Worm (Caenorhabditis elegans) whole organism, L1 larva: Measurements from ENCODE around the gene F37C12.18.
A peak's percentile ranks its signal among the peaks of the same experiment; 100 is the strongest.

Experiments used
- C04F5.9 ChIP-seq: sonication (generic microtip); optimal IDR thresholded peaks from 2 replicates; lab custom pipeline; 2016; ENCODE audit warnings: missing genetic modification characterization, missing compliant biosample characterization
- C16A3.4 ChIP-seq: fragments of 150-350 bp; optimal IDR thresholded peaks from 2 replicates; lab custom pipeline; 2014; ENCODE audit warnings: missing biosample characterization, missing genetic modification characterization
- F16B12.6 ChIP-seq: fragments of 150-350 bp; optimal IDR thresholded peaks from 2 replicates; lab custom pipeline; 2014; ENCODE audit warnings: missing biosample characterization, missing genetic modification characterization
- Y116A8C.19 ChIP-seq: sonication (generic microtip); optimal IDR thresholded peaks from 2 replicates; lab custom pipeline; 2016; ENCODE audit warnings: missing compliant biosample characterization, missing genetic modification characterization, borderline replicate concordance
- aha-1 ChIP-seq: fragments of 150-350 bp; optimal IDR thresholded peaks from 2 replicates; lab custom pipeline; 2014; ENCODE audit warnings: missing biosample characterization, missing genetic modification characterization
- ceh-8 ChIP-seq: fragments of 200-800 bp; sonication (Bioruptor generic); optimal IDR thresholded peaks from 2 replicates; lab custom pipeline; 2018; ENCODE audit warnings: mild to moderate bottlenecking, missing genetic modification characterization, moderate library complexity, missing compliant biosample characterization
- ceh-88 ChIP-seq: fragments of 200-800 bp; sonication (Bioruptor generic); IDR thresholded peaks from 2 replicates; pipeline ENCODE4 v1.3.6; 2022; ENCODE audit warnings: missing genetic modification characterization, missing compliant biosample characterization
- ceh-90 ChIP-seq: sonication (generic microtip); optimal IDR thresholded peaks from 2 replicates; lab custom pipeline; 2016; ENCODE audit warnings: missing genetic modification characterization, missing compliant biosample characterization
- dpl-1 ChIP-seq, 3 experiments: fragments of 150-350 bp in 2 of 3; sonication (generic microtip) in 1 of 3; optimal IDR thresholded peaks; 2 replicates each; lab custom pipeline; 2014 to 2017; ENCODE audit warnings: missing biosample characterization in 3 of 3, missing genetic modification characterization in 3 of 3, missing genetic modification reagents in 3 of 3
- dsc-1 ChIP-seq: sonication (generic microtip); optimal IDR thresholded peaks from 2 replicates; lab custom pipeline; 2016; ENCODE audit warnings: mild to moderate bottlenecking, missing genetic modification characterization, missing compliant biosample characterization
- efl-1 ChIP-seq, 4 experiments: fragments of 150-350 bp; optimal IDR thresholded peaks in 3 of 4; peaks in 1 of 4; 1 replicate in 1 of 4; 2 replicates in 3 of 4; lab custom pipeline; 2014; ENCODE audit warnings: missing biosample characterization in 2 of 4, missing genetic modification characterization in 2 of 4, missing genetic modification reagents in 2 of 4
- egl-27 ChIP-seq, 2 experiments: fragments of 150-350 bp in 1 of 2; sonication (generic microtip); optimal IDR thresholded peaks; 3 replicates each; lab custom pipeline; 2017 to 2018; ENCODE audit warnings: missing biosample characterization in 2 of 2, missing genetic modification characterization in 2 of 2, missing genetic modification reagents in 2 of 2
- elt-3 ChIP-seq, 6 experiments: fragments of 150-350 bp in 1 of 6; sonication (generic microtip); optimal IDR thresholded peaks; 2 replicates each; lab custom pipeline; 2017 to 2018; ENCODE audit warnings: missing biosample characterization in 6 of 6, missing genetic modification characterization in 6 of 6, inconsistent platforms in 1 of 6
- ets-5 ChIP-seq: fragments of 200-800 bp; sonication (Bioruptor generic); IDR thresholded peaks from 2 replicates; pipeline ENCODE4 v1.3.6; 2022; ENCODE audit warnings: missing genetic modification characterization, missing compliant biosample characterization
- fkh-10 ChIP-seq: sonication (generic microtip); optimal IDR thresholded peaks from 2 replicates; lab custom pipeline; 2017; ENCODE audit warnings: missing biosample characterization, missing genetic modification reagents, missing genetic modification characterization
- fkh-4 ChIP-seq: sonication (generic microtip); optimal IDR thresholded peaks from 2 replicates; lab custom pipeline; 2016; ENCODE audit warnings: missing compliant biosample characterization, missing genetic modification characterization, borderline replicate concordance
- fkh-8 ChIP-seq: sonication (generic microtip); optimal IDR thresholded peaks from 2 replicates; lab custom pipeline; 2016; ENCODE audit warnings: mild to moderate bottlenecking, missing genetic modification characterization, missing compliant biosample characterization
- fos-1 ChIP-seq: fragments of 150-350 bp; optimal IDR thresholded peaks from 2 replicates; lab custom pipeline; 2014; ENCODE audit warnings: missing biosample characterization, missing genetic modification characterization
- isw-1 ChIP-seq: fragments of 200-800 bp; sonication (Bioruptor generic); IDR thresholded peaks from 2 replicates; pipeline ENCODE4 v1.3.6; 2022; ENCODE audit warnings: missing genetic modification characterization, missing compliant biosample characterization
- lin-13 ChIP-seq: fragments of 150-350 bp; optimal IDR thresholded peaks from 2 replicates; lab custom pipeline; 2014; ENCODE audit warnings: missing biosample characterization, missing genetic modification reagents, missing genetic modification characterization
- lin-14 ChIP-seq: fragments of 200-800 bp; sonication (Bioruptor generic); optimal IDR thresholded peaks from 2 replicates; lab custom pipeline; 2018; ENCODE audit warnings: mild to moderate bottlenecking, missing genetic modification characterization, moderate library complexity, missing compliant biosample characterization
- lin-35 ChIP-seq, 2 experiments: fragments of 150-350 bp; optimal IDR thresholded peaks; 2 replicates each; lab custom pipeline; 2014; ENCODE audit warnings: missing biosample characterization in 2 of 2, missing genetic modification characterization in 2 of 2, missing genetic modification reagents in 2 of 2
- lin-39 ChIP-seq: fragments of 150-350 bp; optimal IDR thresholded peaks from 2 replicates; lab custom pipeline; 2014; ENCODE audit warnings: missing biosample characterization, missing genetic modification reagents, missing genetic modification characterization
- lir-3 ChIP-seq: sonication (generic microtip); optimal IDR thresholded peaks from 2 replicates; lab custom pipeline; 2016; ENCODE audit warnings: mild to moderate bottlenecking, missing genetic modification characterization, moderate library complexity, missing compliant biosample characterization; ENCODE audit not compliant: poor library complexity
- lsy-2 ChIP-seq, 2 experiments: fragments of 150-350 bp; optimal IDR thresholded peaks; 2 replicates each; lab custom pipeline; 2014; ENCODE audit warnings: missing biosample characterization in 2 of 2, missing genetic modification characterization in 2 of 2
- mep-1 ChIP-seq: fragments of 150-350 bp; optimal IDR thresholded peaks from 2 replicates; lab custom pipeline; 2014; ENCODE audit warnings: missing biosample characterization, missing genetic modification characterization
- nhr-12 ChIP-seq: sonication (generic microtip); optimal IDR thresholded peaks from 2 replicates; lab custom pipeline; 2017; ENCODE audit warnings: missing biosample characterization, missing genetic modification characterization
- nhr-237 ChIP-seq: fragments of 150-350 bp; optimal IDR thresholded peaks from 2 replicates; lab custom pipeline; 2014; ENCODE audit warnings: missing biosample characterization, missing genetic modification characterization
- nhr-71 ChIP-seq: sonication (generic microtip); optimal IDR thresholded peaks from 2 replicates; lab custom pipeline; 2016; ENCODE audit warnings: mild to moderate bottlenecking, missing genetic modification characterization, moderate library complexity, missing compliant biosample characterization
- nhr-84 ChIP-seq: sonication (generic microtip); optimal IDR thresholded peaks from 2 replicates; lab custom pipeline; 2017; ENCODE audit warnings: missing biosample characterization, missing genetic modification characterization
- nhr-85 ChIP-seq: sonication (generic microtip); peaks from one replicate; lab custom pipeline; 2016; ENCODE audit warnings: missing genetic modification characterization, inconsistent platforms, missing compliant biosample characterization
- pag-3 ChIP-seq: sonication (generic microtip); optimal IDR thresholded peaks from 2 replicates; lab custom pipeline; 2017; ENCODE audit warnings: missing genetic modification characterization, mild to moderate bottlenecking, missing compliant biosample characterization, antibody characterized with exemption, borderline replicate concordance; ENCODE audit not compliant: insufficient read depth
- pax-3 ChIP-seq: fragments of 200-800 bp; sonication (Bioruptor generic); optimal IDR thresholded peaks from 2 replicates; lab custom pipeline; 2018; ENCODE audit warnings: mild to moderate bottlenecking, missing genetic modification characterization, moderate library complexity, missing compliant biosample characterization
- rnt-1 ChIP-seq: sonication (generic microtip); optimal IDR thresholded peaks from 2 replicates; lab custom pipeline; 2016; ENCODE audit warnings: mild to moderate bottlenecking, missing genetic modification characterization, moderate library complexity, missing compliant biosample characterization
- skn-1 ChIP-seq: fragments of 150-350 bp; optimal IDR thresholded peaks from 2 replicates; lab custom pipeline; 2014; ENCODE audit warnings: missing biosample characterization, missing genetic modification characterization
- snpc-4 ChIP-seq: fragments of 150-350 bp; optimal IDR thresholded peaks from 2 replicates; lab custom pipeline; 2014; ENCODE audit warnings: missing biosample characterization, missing genetic modification characterization
- sox-4 ChIP-seq: sonication (generic microtip); optimal IDR thresholded peaks from 2 replicates; lab custom pipeline; 2016; ENCODE audit warnings: missing genetic modification characterization, missing compliant biosample characterization
- tbx-2 ChIP-seq: sonication (generic microtip); optimal IDR thresholded peaks from 2 replicates; lab custom pipeline; 2016; ENCODE audit warnings: missing genetic modification characterization, missing compliant biosample characterization
- unc-30 ChIP-seq: sonication (generic microtip); optimal IDR thresholded peaks from 2 replicates; lab custom pipeline; 2017; ENCODE audit warnings: missing biosample characterization, missing genetic modification characterization
- unc-62 ChIP-seq: fragments of 150-350 bp; optimal IDR thresholded peaks from 2 replicates; lab custom pipeline; 2014; ENCODE audit warnings: missing biosample characterization, missing genetic modification reagents, missing genetic modification characterization
- unc-86 ChIP-seq: sonication (generic microtip); optimal IDR thresholded peaks from 2 replicates; lab custom pipeline; 2016; ENCODE audit warnings: missing genetic modification characterization, missing compliant biosample characterization
- unc-98 ChIP-seq: fragments of 200-800 bp; sonication (Bioruptor generic); IDR thresholded peaks from 2 replicates; pipeline ENCODE4 v1.3.6; 2022; ENCODE audit warnings: missing genetic modification characterization, missing compliant biosample characterization
- vab-15 ChIP-seq: sonication (generic microtip); optimal IDR thresholded peaks from 2 replicates; lab custom pipeline; 2017; ENCODE audit warnings: missing genotype, mild to moderate bottlenecking, missing genetic modification characterization, missing compliant biosample characterization
- zip-4 ChIP-seq: fragments of 200-800 bp; sonication (Bioruptor generic); optimal IDR thresholded peaks from 2 replicates; lab custom pipeline; 2018; ENCODE audit warnings: mild to moderate bottlenecking, missing genetic modification characterization, moderate library complexity, missing compliant biosample characterization
- ztf-4 ChIP-seq: fragments of 150-350 bp; optimal IDR thresholded peaks from 2 replicates; lab custom pipeline; 2014; ENCODE audit warnings: missing biosample characterization, missing genetic modification characterization

The F37C12.18 gene

DNA sequence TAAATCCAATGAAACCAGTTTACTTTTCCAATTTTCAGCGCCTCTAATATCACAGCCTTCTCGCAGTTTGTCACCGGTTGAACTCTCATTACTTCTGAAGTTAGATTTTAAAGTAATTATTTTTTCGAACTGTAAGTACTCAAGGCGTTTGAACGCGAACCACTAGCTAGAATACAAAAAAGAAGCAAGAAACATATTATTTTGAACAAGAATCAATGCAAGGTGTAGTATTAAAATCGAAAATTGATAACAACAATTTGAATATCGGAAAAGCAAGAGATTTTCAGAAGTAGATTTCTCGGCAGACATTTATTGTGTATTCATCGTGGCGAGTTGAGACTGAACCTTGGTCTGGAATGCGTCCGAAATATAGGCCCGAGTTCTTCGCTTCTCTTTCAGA, 2.7 kb upstream of the F37C12.18 start, which contains the start of gene exos-9:
Gene exos-9 (minus strand): TSS at position 101 of the 400 bp plus-strand sequence.
- no peak for TF ChIP-seq C16A3.4 (tag; lab: Kevin White, UChicago)
- TF ChIP-seq Y116A8C.19: no peak
- no peak for TF ChIP-seq vab-15 (tag; lab: Kevin White, UChicago)
- no peak for TF ChIP-seq nhr-84
- TF ChIP-seq tbx-2 (tag; lab: Kevin White, UChicago): no peak
- TF ChIP-seq C04F5.9 (tag; lab: Kevin White, UChicago): no peak
- no peak for TF ChIP-seq lin-13 (GFP tag; lab: Kevin White, UChicago)
- TF ChIP-seq sox-4: no peak
- no peak for TF ChIP-seq dsc-1
- no peak for TF ChIP-seq fkh-4 (tag; lab: Kevin White, UChicago)
- no peak for TF ChIP-seq fkh-8 (tag; lab: Kevin White, UChicago)
- TF ChIP-seq elt-3 (tag; optimal IDR thresholded peaks at IDR 0.05; lab: Kevin White, UChicago): no peak
- no peak for TF ChIP-seq nhr-237 (tag; lab: Kevin White, UChicago)
- TF ChIP-seq ets-5: no peak
- no peak for TF ChIP-seq lin-14

DNA sequence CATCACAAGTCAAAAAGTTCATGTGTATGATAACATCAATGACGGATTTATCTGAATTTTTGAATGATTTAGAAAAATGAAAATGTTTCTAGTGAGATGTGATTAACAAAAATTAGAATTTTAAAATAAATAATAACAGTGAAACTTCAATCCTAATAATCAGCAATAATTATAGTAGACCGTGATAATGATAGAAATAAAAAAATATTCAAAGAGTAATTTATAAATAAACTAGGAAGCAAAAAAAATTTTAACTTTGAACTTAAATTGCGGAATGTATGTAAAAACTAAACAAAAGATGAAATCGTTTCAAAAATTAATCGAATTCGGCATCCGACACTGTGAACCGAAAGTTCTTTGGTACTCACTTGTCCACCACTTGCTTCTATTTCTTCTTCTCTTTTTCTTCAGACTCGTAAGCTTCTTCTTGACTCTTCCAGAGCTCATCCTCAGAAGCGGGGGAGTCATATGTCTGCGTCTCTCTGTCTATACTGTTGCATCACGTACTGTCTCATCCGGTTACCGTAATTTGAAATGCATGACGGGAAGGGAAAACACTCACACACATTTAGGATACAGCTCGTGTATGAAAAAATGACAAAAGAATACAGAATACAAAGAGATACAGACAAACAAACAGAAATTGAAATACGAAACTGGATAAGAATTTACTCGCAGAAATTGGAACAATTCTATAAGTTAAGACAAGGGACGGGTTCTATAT, 2.1 kb downstream of the F37C12.18 start, which contains the start of gene mec-14:
Gene mec-14 (minus strand): TSS at position 51 of the 724 bp plus-strand sequence.
- TF ChIP-seq nhr-85 (tag; lab: Kevin White, UChicago) (no peak), nhr-237 (tag; lab: Kevin White, UChicago) (no peak), unc-86 (tag; lab: Kevin White, UChicago) (peak; percentile 39)

DNA sequence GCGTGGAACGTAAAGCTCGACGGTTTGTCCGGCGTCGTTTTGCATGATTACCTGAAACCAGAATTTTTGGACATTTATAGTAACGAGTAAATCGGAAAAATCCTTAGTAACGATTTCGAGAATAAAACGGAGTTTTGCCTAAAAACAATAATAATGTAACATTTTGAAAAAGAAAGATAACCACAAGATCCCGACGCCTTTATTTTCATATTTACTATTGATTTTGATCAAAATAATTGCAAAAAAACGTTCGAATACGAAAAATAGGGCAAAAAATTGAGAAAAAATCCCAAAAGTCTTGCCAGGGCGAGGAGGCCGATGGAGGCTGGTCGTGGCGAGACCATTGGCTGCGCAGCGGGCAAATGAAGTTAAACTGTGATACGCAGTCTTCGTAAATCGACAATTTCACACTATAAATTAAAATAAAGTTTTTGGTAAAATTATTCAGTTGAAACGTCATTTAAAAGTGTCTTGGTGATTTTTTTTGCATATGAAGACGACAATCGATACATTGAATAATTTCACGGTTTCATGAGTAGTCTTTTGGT, 5.6 kb downstream of the F37C12.18 start, which contains the start of gene rps-21:
Gene rps-21 (minus strand): TSS at position 51 of the 548 bp plus-strand sequence.
- TF ChIP-seq egl-27 (tag; optimal IDR thresholded peaks at IDR 0.05; lab: Kevin White, UChicago) (peak; percentile 10 to 63), lin-13 (GFP tag; lab: Kevin White, UChicago) (peak; percentile 67), snpc-4 (tag; lab: Kevin White, UChicago) (peak; percentile 55), unc-98 (no peak), dpl-1 (GFP tag; optimal IDR thresholded peaks at IDR 0.05; lab: Kevin White, UChicago) (peak; percentile 73 to 84 (median 82)), fkh-4 (tag; lab: Kevin White, UChicago) (no peak), isw-1 (GFP tag; lab: Robert Waterston, UW) (peak; percentile 85), lin-39 (tag; lab: Kevin White, UChicago) (no peak), unc-30 (no peak), fkh-10 (GFP tag; lab: Kevin White, UChicago) (peak; percentile 12), dsc-1 (peak; percentile 74), pax-3 (tag; lab: Kevin White, UChicago) (peak; percentile 60), fkh-8 (tag; lab: Kevin White, UChicago) (peak; percentile 76), lir-3 (tag; lab: Kevin White, UChicago) (peak; percentile 47), fos-1 (tag; lab: Kevin White, UChicago) (peak; percentile 43), skn-1 (peak; percentile 75), lin-35 (GFP tag; optimal IDR thresholded peaks at IDR 0.05; lab: Kevin White, UChicago) (peak; percentile 84 to 92), lsy-2 (tag; optimal IDR thresholded peaks at IDR 0.05; lab: Kevin White, UChicago) (peak; percentile 92 to 94), ceh-8 (no peak), F16B12.6 (tag; lab: Kevin White, UChicago) (peak; percentile 30), ztf-4 (tag; lab: Kevin White, UChicago) (peak; percentile 29), efl-1 (optimal IDR thresholded peaks at IDR 0.05; lab: Kevin White, UChicago) (peak; percentile 86 to 88), efl-1 (GFP tag; optimal IDR thresholded peaks at IDR 0.05 in 1 of 2; lab: Kevin White, UChicago) (peak; percentile 78 to 98), nhr-71 (tag; lab: Kevin White, UChicago) (peak; percentile 89), aha-1 (tag; lab: Kevin White, UChicago) (no peak), zip-4 (peak; percentile 27), ceh-88 (0 out of 2 replicates have a peak, but pooled peaks have one; percentile 9), rnt-1 (peak; percentile 82), ceh-90 (tag; lab: Kevin White, UChicago) (no peak), unc-62 (GFP tag; lab: Kevin White, UChicago) (no peak), pag-3 (no peak), nhr-84 (no peak), lin-14 (peak; percentile 76), mep-1 (tag; lab: Kevin White, UChicago) (peak; percentile 80), nhr-12 (tag; lab: Kevin White, UChicago) (no peak)
